Fruit fly (Drosophila melanogaster): ENCODE data around the gene lz.

Gene lz

DNA sequence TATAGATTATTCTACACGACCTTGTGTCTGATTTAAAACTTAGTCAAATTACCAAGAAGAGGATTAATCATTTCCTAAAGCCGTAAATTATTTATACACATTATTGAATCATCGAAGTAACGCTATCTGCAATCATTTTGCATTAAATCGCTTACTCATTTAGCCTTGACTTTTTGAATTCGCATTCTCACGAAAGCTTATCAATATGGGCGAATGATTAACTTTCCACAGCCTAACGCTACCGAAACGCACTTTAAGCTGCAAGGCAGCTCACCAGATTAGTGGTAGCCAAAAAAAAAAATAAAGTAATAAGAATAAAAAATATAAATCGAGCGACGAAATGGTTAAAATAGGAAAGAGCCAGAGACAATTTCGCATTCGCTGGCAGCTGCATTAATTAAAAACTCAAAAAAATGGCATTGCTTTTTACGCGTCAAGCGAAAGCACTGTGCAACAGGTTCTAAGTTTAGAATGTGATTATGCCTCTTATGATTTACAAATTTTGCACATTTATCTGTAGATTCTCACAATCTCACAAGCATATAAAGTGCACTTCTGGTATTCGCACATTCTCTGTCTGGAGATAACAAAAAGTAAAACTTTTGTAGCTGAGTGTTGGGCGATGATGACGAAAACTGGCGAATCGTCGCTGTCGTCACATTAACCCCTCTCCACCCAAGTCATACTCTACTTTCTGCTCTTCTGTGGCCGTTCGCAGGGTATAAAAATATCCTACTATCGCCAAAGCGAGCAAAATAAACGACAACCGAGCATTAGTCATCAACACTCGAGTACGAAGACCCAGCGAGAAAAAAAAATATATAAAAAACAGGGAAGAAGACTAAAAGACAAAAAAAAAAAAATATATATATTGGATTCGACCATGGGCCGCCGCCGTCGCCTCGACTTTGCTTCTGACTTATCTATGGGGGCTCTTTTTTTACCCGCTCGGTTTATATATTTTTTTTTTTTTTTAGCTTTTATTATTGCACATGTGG, 59.3 kb downstream of the lz start (continued):
- TF ChIP-seq lilli (GFP tag; optimal IDR thresholded peaks at IDR 0.05) (peak; percentile 76), psq (GFP tag; optimal IDR thresholded peaks at IDR 0.05) (no peak), jigr1 (GFP tag; IDR thresholded peaks at IDR 0.05) (0 out of 3 replicates have a peak, but pooled peaks have one; percentile 13), CTCF (GFP tag; optimal IDR thresholded peaks at IDR 0.05) (no peak), CG14050 (GFP tag; IDR thresholded peaks at IDR 0.05) (peak; percentile 60; the same call in 2 of the 3 replicates), CG17829 (tag; optimal IDR thresholded peaks at IDR 0.05) (no peak), hth (optimal IDR thresholded peaks at IDR 0.05) (no peak), CG18599 (GFP tag; optimal IDR thresholded peaks at IDR 0.05) (peak; percentile 77), pzg (GFP tag; optimal IDR thresholded peaks at IDR 0.05) (no peak), Oaz (GFP tag; IDR thresholded peaks at IDR 0.05) (no peak), CG2199 (GFP tag; IDR thresholded peaks at IDR 0.05) (no peak), her (GFP tag; optimal IDR thresholded peaks at IDR 0.05) (peak; percentile 74), tgo (GFP tag; IDR thresholded peaks at IDR 0.05) (peak; percentile 58; the same call in 2 of the 3 replicates), CG2712 (tag; optimal IDR thresholded peaks at IDR 0.05) (peak; percentile 42), sna (GFP tag; IDR thresholded peaks at IDR 0.05; ENCODE audit: partially characterized antibody) (no peak), H15 (GFP tag; IDR thresholded peaks at IDR 0.05) (no peak), dpn (GFP tag; optimal IDR thresholded peaks at IDR 0.05) (peak; percentile 65 to 68), gfzf (GFP tag; optimal IDR thresholded peaks at IDR 0.05) (no peak), CG10462 (GFP tag; optimal IDR thresholded peaks at IDR 0.05) (no peak), amos (GFP tag; IDR thresholded peaks at IDR 0.05; ENCODE audit: partially characterized antibody) (no peak), GATAe (GFP tag; conservative IDR thresholded peaks at IDR 0.05) (no peak), lbe (GFP tag; optimal IDR thresholded peaks at IDR 0.05) (peak; percentile 89), MTF-1 (GFP tag; optimal IDR thresholded peaks at IDR 0.05; ENCODE audit: borderline replicate concordance) (no peak), H2.0 (GFP tag; IDR thresholded peaks at IDR 0.05) (peak; percentile 58), lab (GFP tag; optimal IDR thresholded peaks at IDR 0.05) (peak; percentile 86), Lim3 (GFP tag; IDR thresholded peaks at IDR 0.05) (no peak), Awh (GFP tag; IDR thresholded peaks at IDR 0.05) (0 out of 2 replicates have a peak, but pooled peaks have one; percentile 26), HLH3B (GFP tag; IDR thresholded peaks at IDR 0.05) (peak; percentile 62), CG18619 (GFP tag; optimal IDR thresholded peaks at IDR 0.05) (peak; percentile 32), HmgD (GFP tag; optimal IDR thresholded peaks at IDR 0.05) (no peak), Side (GFP tag; optimal IDR thresholded peaks at IDR 0.05) (peak; percentile 57), CG1647 (GFP tag; optimal IDR thresholded peaks at IDR 0.05) (peak; percentile 34), Eip74EF (GFP tag; optimal IDR thresholded peaks at IDR 0.05) (no peak), repo (GFP tag; optimal IDR thresholded peaks at IDR 0.05) (peak; percentile 38), cas (GFP tag; IDR thresholded peaks at IDR 0.05) (peak; percentile 47; the same call in 1 of the 2 replicates), CG10543 (GFP tag; optimal IDR thresholded peaks at IDR 0.05) (no peak), stwl (tag; optimal IDR thresholded peaks at IDR 0.05) (no peak), Dek (tag; optimal IDR thresholded peaks at IDR 0.05) (peak; percentile 67), run (tag; optimal IDR thresholded peaks at IDR 0.05) (no peak), CG9727 (GFP tag; optimal IDR thresholded peaks at IDR 0.05) (peak; percentile 31), CG10321 (GFP tag; IDR thresholded peaks at IDR 0.05) (peak; percentile 35; the same call in 1 of the 2 replicates), scrt (GFP tag; optimal IDR thresholded peaks at IDR 0.05) (peak; percentile 67), CG9932 (GFP tag; IDR thresholded peaks at IDR 0.05) (peak; percentile 79), CG11093 (GFP tag; IDR thresholded peaks at IDR 0.05) (no peak), en (GFP tag; optimal IDR thresholded peaks at IDR 0.05) (no peak), ac (GFP tag; optimal IDR thresholded peaks at IDR 0.05) (no peak), rib (GFP tag; IDR thresholded peaks at IDR 0.05) (0 out of 2 replicates have a peak, but pooled peaks have one; percentile 65), eve (GFP tag; optimal IDR thresholded peaks at IDR 0.05) (no peak), fru (optimal IDR thresholded peaks at IDR 0.05) (no peak)

Data from whole organism, embryonic.